Fruit fly (Drosophila melanogaster) whole organism, embryonic: ENCODE data around the gene wda.
A peak's percentile ranks its signal among the peaks of the same experiment; 100 is the strongest.

Source experiments
- CG10366 ChIP-seq: fragments of 200-800 bp; sonication (Bioruptor generic); IDR thresholded peaks from 2 replicates; pipeline ENCODE4 v1.3.6; 2022; ENCODE audit warnings: missing biosample characterization, missing genetic modification characterization
- CG10462 ChIP-seq: fragments of 200-800 bp; sonication (Bioruptor generic); optimal IDR thresholded peaks from 2 replicates; lab custom pipeline; 2016; ENCODE audit warnings: missing biosample characterization, missing genetic modification characterization
- CG10543 ChIP-seq: fragments of 200-800 bp; sonication (Bioruptor generic); optimal IDR thresholded peaks from 3 replicates; lab custom pipeline; 2017; ENCODE audit warnings: missing biosample characterization, mild to moderate bottlenecking, missing genetic modification characterization, moderate library complexity
- CG13775 ChIP-seq: fragments of 200-800 bp; sonication (Bioruptor generic); optimal IDR thresholded peaks from 3 replicates; lab custom pipeline; 2017; ENCODE audit warnings: missing biosample characterization, mild to moderate bottlenecking, missing genetic modification characterization
- CG17186 ChIP-seq: fragments of 200-800 bp; sonication (Bioruptor generic); optimal IDR thresholded peaks from 3 replicates; lab custom pipeline; 2017; ENCODE audit warnings: missing biosample characterization, missing genetic modification reagents, missing genetic modification characterization
- CG17359 ChIP-seq: fragments of 200-800 bp; sonication (Bioruptor generic); optimal IDR thresholded peaks from 3 replicates; lab custom pipeline; 2018; ENCODE audit warnings: missing biosample characterization, mild to moderate bottlenecking, missing genetic modification characterization, moderate library complexity
- CG17361 ChIP-seq: fragments of 200-800 bp; sonication (Bioruptor generic); IDR thresholded peaks from 3 replicates; pipeline ENCODE4 v1.3.6; 2022; ENCODE audit warnings: missing biosample characterization, missing genetic modification characterization
- CG18011 ChIP-seq: fragments of 200-800 bp; sonication (Bioruptor generic); optimal IDR thresholded peaks from 2 replicates; lab custom pipeline; 2017; ENCODE audit warnings: missing biosample characterization, missing genetic modification characterization, mild to moderate bottlenecking, moderate library complexity, missing genotype
- CG3065 ChIP-seq: fragments of 200-800 bp; sonication (Bioruptor generic); optimal IDR thresholded peaks from 2 replicates; lab custom pipeline; 2016; ENCODE audit warnings: missing biosample characterization, missing genetic modification characterization
- CG5180 ChIP-seq: fragments of 200-800 bp; sonication (Bioruptor generic); optimal IDR thresholded peaks from 3 replicates; lab custom pipeline; 2017; ENCODE audit warnings: missing biosample characterization, missing genetic modification characterization, mild to moderate bottlenecking, moderate library complexity, missing genetic modification reagents
- CG6175 ChIP-seq: fragments of 200-800 bp; sonication (Bioruptor generic); IDR thresholded peaks from 3 replicates; pipeline ENCODE4 v1.3.6; 2022; ENCODE audit warnings: missing biosample characterization, missing genetic modification characterization
- CG6272 ChIP-seq: fragments of 200-800 bp; sonication (Bioruptor generic); IDR thresholded peaks from 2 replicates; pipeline ENCODE4 v1.3.6; 2022; ENCODE audit warnings: missing biosample characterization, missing genetic modification characterization
- CG6654 ChIP-seq: fragments of 200-800 bp; sonication (Bioruptor generic); optimal IDR thresholded peaks from 2 replicates; lab custom pipeline; 2017; ENCODE audit warnings: missing biosample characterization, mild to moderate bottlenecking, missing genetic modification characterization
- CG7357 ChIP-seq: fragments of 200-800 bp; sonication (Bioruptor generic); IDR thresholded peaks from 3 replicates; pipeline ENCODE4 v1.3.6; 2022; ENCODE audit warnings: missing biosample characterization, missing genetic modification characterization
- CG7372 ChIP-seq: fragments of 200-800 bp; sonication (Bioruptor generic); IDR thresholded peaks from 2 replicates; pipeline ENCODE4 v1.3.6; 2022; ENCODE audit warnings: missing biosample characterization, missing genetic modification characterization
- CG8359 ChIP-seq: fragments of 200-800 bp; sonication (Bioruptor generic); optimal IDR thresholded peaks from 2 replicates; lab custom pipeline; 2017; ENCODE audit warnings: missing biosample characterization, mild to moderate bottlenecking, missing genetic modification characterization, borderline replicate concordance
- CHES-1-like ChIP-seq: fragments of 200-800 bp; sonication (Bioruptor generic); optimal IDR thresholded peaks from 2 replicates; lab custom pipeline; 2016; ENCODE audit warnings: missing biosample characterization, missing genetic modification characterization
- Chrac-16 ChIP-seq: fragments of 200-800 bp; sonication (Bioruptor generic); optimal IDR thresholded peaks from 3 replicates; lab custom pipeline; 2016; ENCODE audit warnings: missing biosample characterization, missing genetic modification characterization
- Deaf1 ChIP-seq: fragments of 200-800 bp; optimal IDR thresholded peaks from 3 replicates; lab custom pipeline; 2019; ENCODE audit warnings: missing biosample characterization, mild to moderate bottlenecking, missing genetic modification characterization, moderate library complexity
- Doc2 ChIP-seq: fragments of 200-800 bp; sonication (Bioruptor generic); IDR thresholded peaks from 2 replicates; pipeline ENCODE4 v1.3.6; 2022; ENCODE audit warnings: missing biosample characterization, missing genetic modification characterization
- Dp ChIP-seq: fragments of 200-800 bp; sonication (Bioruptor generic); optimal IDR thresholded peaks from 2 replicates; lab custom pipeline; 2018; ENCODE audit warnings: missing biosample characterization, mild to moderate bottlenecking, missing genetic modification characterization, moderate library complexity
- Myb ChIP-seq: fragments of 200-800 bp; sonication (Bioruptor generic); optimal IDR thresholded peaks from 2 replicates; lab custom pipeline; 2016; ENCODE audit warnings: missing biosample characterization, missing genetic modification characterization
- NC2β ChIP-seq: fragments of 200-800 bp; sonication (Bioruptor generic); optimal IDR thresholded peaks from 2 replicates; lab custom pipeline; 2016; ENCODE audit warnings: missing biosample characterization, missing genetic modification characterization
- Nf-YB ChIP-seq: fragments of 200-800 bp; sonication (Bioruptor generic); optimal IDR thresholded peaks from 3 replicates; lab custom pipeline; 2019; ENCODE audit warnings: missing biosample characterization, mild to moderate bottlenecking, missing genetic modification characterization, moderate library complexity
- Oaz ChIP-seq: fragments of 200-800 bp; sonication (Bioruptor generic); IDR thresholded peaks from 2 replicates; pipeline ENCODE4 v1.3.6; 2022; ENCODE audit warnings: missing biosample characterization, missing genetic modification characterization
- Scr ChIP-seq: fragments of 200-800 bp; sonication (Bioruptor generic); IDR thresholded peaks from 2 replicates; pipeline ENCODE4 v1.3.6; 2022; ENCODE audit warnings: missing biosample characterization, missing genetic modification characterization; ENCODE audit not compliant: partially characterized antibody
- Tbp ChIP-seq: fragments of >200 bp; optimal IDR thresholded peaks from 2 replicates; lab custom pipeline; 2018; ENCODE audit warnings: missing biosample characterization, missing genetic modification characterization
- al ChIP-seq: fragments of 200-800 bp; sonication (Bioruptor generic); IDR thresholded peaks from 2 replicates; pipeline ENCODE4 v1.3.6; 2022; ENCODE audit warnings: missing biosample characterization, missing genetic modification characterization
- ap ChIP-seq: fragments of 200-800 bp; sonication (Bioruptor generic); IDR thresholded peaks from 2 replicates; pipeline ENCODE4 v1.3.6; 2022; ENCODE audit warnings: missing biosample characterization, missing genetic modification characterization
- ato ChIP-seq: fragments of 200-800 bp; sonication (Bioruptor generic); IDR thresholded peaks from 2 replicates; pipeline ENCODE4 v1.3.6; 2022; ENCODE audit warnings: missing biosample characterization, missing genetic modification characterization; ENCODE audit not compliant: partially characterized antibody
- bab2 ChIP-seq: fragments of 200-800 bp; sonication (Bioruptor generic); optimal IDR thresholded peaks from 2 replicates; lab custom pipeline; 2016; ENCODE audit warnings: missing biosample characterization, missing genetic modification characterization
- bigmax ChIP-seq: fragments of 200-800 bp; sonication (Bioruptor generic); optimal IDR thresholded peaks from 2 replicates; lab custom pipeline; 2018; ENCODE audit warnings: missing biosample characterization, mild to moderate bottlenecking, missing genetic modification characterization
- caup ChIP-seq: fragments of 200-800 bp; sonication (Bioruptor generic); optimal IDR thresholded peaks from 3 replicates; lab custom pipeline; 2017; ENCODE audit warnings: missing biosample characterization, mild to moderate bottlenecking, missing genetic modification characterization, moderate library complexity; ENCODE audit not compliant: severe bottlenecking
- corto ChIP-seq: fragments of 200-800 bp; sonication (Bioruptor generic); optimal IDR thresholded peaks from 2 replicates; lab custom pipeline; 2016; ENCODE audit warnings: missing biosample characterization, mild to moderate bottlenecking, missing genetic modification characterization, moderate library complexity
- crol ChIP-seq: fragments of 200-800 bp; sonication (Bioruptor generic); IDR thresholded peaks from 2 replicates; pipeline ENCODE4 v1.3.6; 2022; ENCODE audit warnings: missing biosample characterization, missing genetic modification characterization
- cwo ChIP-seq: fragments of 200-800 bp; sonication (Bioruptor generic); optimal IDR thresholded peaks from 3 replicates; lab custom pipeline; 2017; ENCODE audit warnings: missing biosample characterization, missing genetic modification characterization, mild to moderate bottlenecking, moderate library complexity, missing genetic modification reagents
- ftz-f1 ChIP-seq: fragments of 200-800 bp; sonication (Bioruptor generic); optimal IDR thresholded peaks from 2 replicates; lab custom pipeline; 2016; ENCODE audit warnings: missing biosample characterization, missing genetic modification characterization
- gem ChIP-seq: fragments of 200-800 bp; sonication (Bioruptor generic); optimal IDR thresholded peaks from 2 replicates; lab custom pipeline; 2019; ENCODE audit warnings: missing biosample characterization, mild to moderate bottlenecking, missing genetic modification characterization, moderate library complexity
- hb ChIP-seq: fragments of 200-800 bp; sonication (Bioruptor generic); IDR thresholded peaks from 3 replicates; pipeline ENCODE4 v1.3.6; 2022; ENCODE audit warnings: missing biosample characterization, missing genetic modification characterization; ENCODE audit not compliant: partially characterized antibody
- jumu ChIP-seq: fragments of 200-800 bp; sonication (Bioruptor generic); optimal IDR thresholded peaks from 3 replicates; lab custom pipeline; 2016; ENCODE audit warnings: missing biosample characterization, missing genetic modification characterization
- kay ChIP-seq: fragments of 200-800 bp; sonication (Bioruptor generic); optimal IDR thresholded peaks from 2 replicates; lab custom pipeline; 2016; ENCODE audit warnings: missing biosample characterization, missing genetic modification characterization
- kni ChIP-seq: fragments of 200-800 bp; sonication (Bioruptor generic); optimal IDR thresholded peaks from 3 replicates; lab custom pipeline; 2017; ENCODE audit warnings: mild to moderate bottlenecking, missing biosample characterization, missing genetic modification reagents, missing genetic modification characterization
- lola ChIP-seq, 3 experiments: fragments of >200 bp in 2 of 3; fragments of 200-800 bp in 1 of 3; sonication (Bioruptor generic) in 1 of 3; optimal IDR thresholded peaks; 2 replicates each; lab custom pipeline; 2017 to 2019; ENCODE audit warnings: missing biosample characterization in 3 of 3, missing genetic modification characterization in 3 of 3, mild to moderate bottlenecking in 1 of 3, moderate library complexity in 1 of 3
- peb ChIP-seq: fragments of 200-800 bp; sonication (Bioruptor generic); IDR thresholded peaks from 2 replicates; pipeline ENCODE4 v1.3.6; 2022; ENCODE audit warnings: missing biosample characterization, missing genetic modification characterization
- scrt ChIP-seq: fragments of 200-800 bp; sonication (Bioruptor generic); optimal IDR thresholded peaks from 2 replicates; lab custom pipeline; 2018; ENCODE audit warnings: missing biosample characterization, mild to moderate bottlenecking, missing genetic modification characterization, moderate library complexity
- tap ChIP-seq: fragments of 200-800 bp; optimal IDR thresholded peaks from 3 replicates; lab custom pipeline; 2019; ENCODE audit warnings: missing biosample characterization, mild to moderate bottlenecking, missing genetic modification characterization, moderate library complexity
- tll ChIP-seq, 2 experiments: fragments of 200-800 bp in 1 of 2; fragments of >200 bp in 1 of 2; sonication (Bioruptor generic) in 1 of 2; optimal IDR thresholded peaks; 2 replicates each; lab custom pipeline; 2017 to 2019; ENCODE audit warnings: missing biosample characterization in 2 of 2, missing genetic modification characterization in 2 of 2, mild to moderate bottlenecking in 1 of 2, moderate library complexity in 1 of 2
- zfh2 ChIP-seq: fragments of 200-800 bp; sonication (Bioruptor generic); optimal IDR thresholded peaks from 2 replicates; lab custom pipeline; 2016; ENCODE audit warnings: missing biosample characterization, missing genetic modification characterization

The wda gene

DNA sequence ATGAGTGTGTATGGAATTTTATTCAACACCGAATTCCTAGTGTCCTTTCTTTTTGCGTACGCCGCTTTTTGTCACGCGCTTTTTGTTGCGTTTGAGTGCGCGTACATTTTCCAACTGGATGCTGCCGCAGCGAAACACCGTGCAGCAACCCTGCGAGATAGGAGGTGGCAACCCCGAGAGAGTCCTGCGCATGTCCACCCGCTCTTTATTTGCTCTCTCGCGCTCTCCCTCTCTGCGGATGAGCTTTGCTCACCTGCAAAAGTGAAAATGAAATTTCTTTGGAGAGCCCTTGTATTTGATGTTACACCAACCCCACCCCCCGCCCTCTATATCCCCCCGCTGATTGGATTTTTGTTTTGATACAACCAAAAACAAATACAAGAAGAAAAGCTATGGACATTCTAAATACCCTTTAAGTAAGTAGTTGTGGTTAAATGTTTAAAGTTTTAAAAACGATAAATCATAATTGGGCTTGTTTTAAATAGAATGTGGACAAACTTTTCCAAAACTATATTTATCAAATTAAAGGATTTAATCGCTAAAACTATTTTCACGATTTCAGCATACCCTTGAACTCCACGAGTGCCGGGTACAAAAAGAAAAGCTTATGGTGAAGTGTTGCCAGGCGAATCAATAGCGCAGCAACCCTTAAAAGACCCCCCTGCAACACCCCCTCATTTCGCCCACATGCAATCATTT lies 17.8 kb downstream of the wda start (continued):
- TF ChIP-seq Dp (GFP tag; lab: Kevin White, UChicago) = no peak
- TF ChIP-seq kay = peak; percentile 30
- TF ChIP-seq al = 0 out of 2 replicates have a peak, but pooled peaks have one; percentile 11
- peak; percentile 73 for TF ChIP-seq tap (tag; lab: Kevin White, UChicago)
- no peak for TF ChIP-seq CG17186 (GFP tag; lab: Kevin White, UChicago)
- no peak for TF ChIP-seq bigmax (GFP tag; lab: Kevin White, UChicago)
- no peak for TF ChIP-seq ftz-f1 (GFP tag; lab: Kevin White, UChicago)
- TF ChIP-seq Myb (GFP tag; lab: Kevin White, UChicago) = peak; percentile 20
- TF ChIP-seq CG7357 (GFP tag; lab: Robert Waterston, UW) = peak; percentile 41; the same call in 1 of the 3 replicates
- no peak for TF ChIP-seq jumu
- TF ChIP-seq Tbp = no peak
- TF ChIP-seq ap (GFP tag; lab: Robert Waterston, UW) = 0 out of 2 replicates have a peak, but pooled peaks have one; percentile 22
- TF ChIP-seq hb = no peak
- peak; percentile 83 for TF ChIP-seq gem (tag; lab: Kevin White, UChicago)
- TF ChIP-seq CG10543 (GFP tag; lab: Kevin White, UChicago) = no peak
- TF ChIP-seq tll (GFP tag; optimal IDR thresholded peaks at IDR 0.05; lab: Kevin White, UChicago) = no peak
- TF ChIP-seq Chrac-16 (GFP tag; lab: Kevin White, UChicago) = peak; percentile 3
- TF ChIP-seq CG17359 = peak; percentile 87
- TF ChIP-seq CG6175 (GFP tag; lab: Robert Waterston, UW) = no peak
- TF ChIP-seq CG10366 (GFP tag; lab: Robert Waterston, UW) = peak; percentile 55
- TF ChIP-seq corto (GFP tag; lab: Kevin White, UChicago) = no peak
- peak; percentile 2 for TF ChIP-seq CG8359 (GFP tag; lab: Kevin White, UChicago)
- peak; percentile 53 for TF ChIP-seq Deaf1
- peak; percentile 20 for TF ChIP-seq CG5180 (GFP tag; lab: Kevin White, UChicago)
- no peak for TF ChIP-seq kni (GFP tag; lab: Kevin White, UChicago)
- TF ChIP-seq crol = no peak
- TF ChIP-seq bab2 = peak; percentile 53
- no peak for TF ChIP-seq CG3065 (GFP tag; lab: Kevin White, UChicago)
- TF ChIP-seq peb = peak; percentile 45; the same call in 1 of the 2 replicates
- TF ChIP-seq CG13775 (GFP tag; lab: Kevin White, UChicago) = peak; percentile 22
- peak; percentile 70 for TF ChIP-seq scrt (GFP tag; lab: Kevin White, UChicago)
- no peak for TF ChIP-seq CG10462
- peak; percentile 11 for TF ChIP-seq Nf-YB (GFP tag; lab: Kevin White, UChicago)
- TF ChIP-seq NC2β (GFP tag; lab: Kevin White, UChicago) = no peak
- peak; percentile 45; the same call in 1 of the 2 replicates for TF ChIP-seq CG7372
- TF ChIP-seq CG6654 (GFP tag; lab: Kevin White, UChicago) = peak; percentile 36
- no peak for TF ChIP-seq Scr (GFP tag; lab: Robert Waterston, UW)
- no peak for TF ChIP-seq CG18011 (GFP tag; lab: Kevin White, UChicago)
- peak; percentile 57 for TF ChIP-seq Oaz (GFP tag; lab: Robert Waterston, UW)
- no peak; the same call in 2 of the 3 replicates for TF ChIP-seq CG17361
- no peak for TF ChIP-seq ato (GFP tag; lab: Robert Waterston, UW)
- no peak for TF ChIP-seq Doc2 (GFP tag; lab: Robert Waterston, UW)
- peak; percentile 73 for TF ChIP-seq caup (GFP tag; lab: Kevin White, UChicago)
- TF ChIP-seq zfh2 (GFP tag; lab: Kevin White, UChicago) = peak; percentile 46
- TF ChIP-seq CHES-1-like (GFP tag; lab: Kevin White, UChicago) = peak; percentile 30
- TF ChIP-seq lola (GFP tag; optimal IDR thresholded peaks at IDR 0.05; lab: Kevin White, UChicago) = no peak
- TF ChIP-seq CG6272 (GFP tag; lab: Robert Waterston, UW) = peak; percentile 64
- TF ChIP-seq cwo (GFP tag; lab: Kevin White, UChicago) = peak; percentile 64
